Fruit fly (Drosophila melanogaster) whole organism, prepupa: Measurements from ENCODE around the gene rk.

Source experiments
- CG10631 ChIP-seq: fragments of 200-800 bp; sonication (Bioruptor generic); optimal IDR thresholded peaks from 2 replicates; lab custom pipeline; 2016; ENCODE audit warnings: missing biosample characterization, missing genetic modification characterization
- CG10669 ChIP-seq: fragments of 200-800 bp; sonication (Bioruptor generic); optimal IDR thresholded peaks from 3 replicates; lab custom pipeline; 2018; ENCODE audit warnings: missing biosample characterization, mild to moderate bottlenecking, missing genetic modification characterization, moderate library complexity
- CG11294 ChIP-seq: fragments of 200-800 bp; sonication (Bioruptor generic); IDR thresholded peaks from 2 replicates; pipeline ENCODE4 v1.3.6; 2022; ENCODE audit warnings: missing biosample characterization, missing genetic modification characterization
- CG11762 ChIP-seq: fragments of 200-800 bp; sonication (Bioruptor generic); optimal IDR thresholded peaks from 3 replicates; lab custom pipeline; 2016; ENCODE audit warnings: missing biosample characterization, missing genetic modification characterization; ENCODE audit not compliant: insufficient read depth
- CG1621 ChIP-seq: fragments of 200-800 bp; sonication (Bioruptor generic); optimal IDR thresholded peaks from 3 replicates; lab custom pipeline; 2018; ENCODE audit warnings: missing biosample characterization, mild to moderate bottlenecking, missing genetic modification characterization
- CG16779 ChIP-seq: fragments of 200-800 bp; sonication (Bioruptor generic); optimal IDR thresholded peaks from 3 replicates; lab custom pipeline; 2017; ENCODE audit warnings: missing biosample characterization, mild to moderate bottlenecking, missing genetic modification characterization
- CG3032 ChIP-seq: fragments of 200-800 bp; optimal IDR thresholded peaks from 2 replicates; lab custom pipeline; 2019; ENCODE audit warnings: missing biosample characterization, mild to moderate bottlenecking, missing genetic modification characterization, moderate library complexity
- CG31627 ChIP-seq: fragments of 200-800 bp; sonication (Bioruptor generic); optimal IDR thresholded peaks from 3 replicates; lab custom pipeline; 2016; ENCODE audit warnings: missing biosample characterization, missing genetic modification characterization
- CG32006 ChIP-seq: fragments of 200-800 bp; sonication (Bioruptor generic); optimal IDR thresholded peaks from 3 replicates; lab custom pipeline; 2017; ENCODE audit warnings: missing biosample characterization, mild to moderate bottlenecking, missing genetic modification characterization
- CG34406 ChIP-seq: fragments of 200-800 bp; sonication (Bioruptor generic); optimal IDR thresholded peaks from 3 replicates; lab custom pipeline; 2016; ENCODE audit warnings: missing biosample characterization, missing genetic modification characterization
- CG3919 ChIP-seq: fragments of 200-800 bp; sonication (Bioruptor generic); optimal IDR thresholded peaks from 3 replicates; lab custom pipeline; 2016; ENCODE audit warnings: missing biosample characterization, missing genetic modification characterization
- CG4318 ChIP-seq: fragments of 200-800 bp; sonication (Bioruptor generic); optimal IDR thresholded peaks from 3 replicates; lab custom pipeline; 2017; ENCODE audit warnings: missing biosample characterization, mild to moderate bottlenecking, missing genetic modification characterization
- CG6163 ChIP-seq: fragments of 200-800 bp; sonication (Bioruptor generic); IDR thresholded peaks from 3 replicates; pipeline ENCODE4 v1.3.6; 2022; ENCODE audit warnings: missing biosample characterization, missing genetic modification characterization
- CG6276 ChIP-seq: fragments of 200-800 bp; sonication (Bioruptor generic); optimal IDR thresholded peaks from 2 replicates; lab custom pipeline; 2017; ENCODE audit warnings: missing biosample characterization, mild to moderate bottlenecking, missing genetic modification characterization
- CG6792 ChIP-seq: fragments of 200-800 bp; sonication (Bioruptor generic); optimal IDR thresholded peaks from 3 replicates; lab custom pipeline; 2016; ENCODE audit warnings: missing biosample characterization, missing genetic modification characterization
- CG6808 ChIP-seq: fragments of 200-800 bp; sonication (Bioruptor generic); optimal IDR thresholded peaks from 3 replicates; lab custom pipeline; 2017; ENCODE audit warnings: missing biosample characterization, missing genetic modification characterization, mild to moderate bottlenecking, moderate library complexity, missing genetic modification reagents
- CG7368 ChIP-seq: fragments of 200-800 bp; sonication (Bioruptor generic); optimal IDR thresholded peaks from 3 replicates; lab custom pipeline; 2016; ENCODE audit warnings: missing biosample characterization, missing genetic modification characterization
- CG8119 ChIP-seq: fragments of 200-800 bp; sonication (Bioruptor generic); IDR thresholded peaks from 3 replicates; pipeline ENCODE4 v1.3.6; 2022; ENCODE audit warnings: missing biosample characterization, missing genetic modification characterization
- CG8319 ChIP-seq: fragments of 200-800 bp; sonication (Bioruptor generic); optimal IDR thresholded peaks from 3 replicates; lab custom pipeline; 2016; ENCODE audit warnings: missing biosample characterization, missing genetic modification characterization
- CG8632 ChIP-seq: fragments of 200-800 bp; sonication (Bioruptor generic); optimal IDR thresholded peaks from 3 replicates; lab custom pipeline; 2016; ENCODE audit warnings: missing biosample characterization, missing genetic modification characterization
- Eip75B ChIP-seq: fragments of 200-800 bp; sonication (Bioruptor generic); optimal IDR thresholded peaks from 3 replicates; lab custom pipeline; 2016; ENCODE audit warnings: missing biosample characterization, missing genetic modification characterization
- Eip78C ChIP-seq: fragments of 200-800 bp; sonication (Bioruptor generic); peaks from one replicate; lab custom pipeline; 2016; ENCODE audit warnings: missing biosample characterization, missing genetic modification characterization
- Ets96B ChIP-seq: fragments of 200-800 bp; optimal IDR thresholded peaks from 2 replicates; lab custom pipeline; 2019; ENCODE audit warnings: missing biosample characterization, mild to moderate bottlenecking, missing genetic modification characterization, moderate library complexity
- Gug ChIP-seq: fragments of 200-800 bp; sonication (Bioruptor generic); IDR thresholded peaks from 2 replicates; pipeline ENCODE4 v1.3.6; 2022; ENCODE audit warnings: missing biosample characterization, missing genetic modification characterization
- Hr38 ChIP-seq: sonication (Bioruptor generic); optimal IDR thresholded peaks from 2 replicates; lab custom pipeline; 2016; ENCODE audit warnings: missing biosample characterization, missing genetic modification characterization
- Lpt ChIP-seq: fragments of 200-800 bp; sonication (Bioruptor generic); optimal IDR thresholded peaks from 3 replicates; lab custom pipeline; 2016; ENCODE audit warnings: missing biosample characterization, missing genetic modification characterization
- Met ChIP-seq: fragments of 200-800 bp; sonication (Bioruptor generic); optimal IDR thresholded peaks from 3 replicates; lab custom pipeline; 2016; ENCODE audit warnings: missing biosample characterization, missing genetic modification characterization
- OdsH ChIP-seq: fragments of 200-800 bp; sonication (Bioruptor generic); optimal IDR thresholded peaks from 3 replicates; lab custom pipeline; 2016; ENCODE audit warnings: missing biosample characterization, missing genetic modification characterization
- Sox14 ChIP-seq: fragments of 200-800 bp; sonication (Bioruptor generic); optimal IDR thresholded peaks from 3 replicates; lab custom pipeline; 2016; ENCODE audit warnings: missing biosample characterization, missing genetic modification characterization
- Sox15 ChIP-seq: fragments of 200-800 bp; sonication (Bioruptor generic); optimal IDR thresholded peaks from 3 replicates; lab custom pipeline; 2016; ENCODE audit warnings: missing biosample characterization, missing genetic modification characterization
- achi ChIP-seq: fragments of 200-800 bp; sonication (Bioruptor generic); optimal IDR thresholded peaks from 3 replicates; lab custom pipeline; 2016; ENCODE audit warnings: missing biosample characterization, missing genetic modification characterization
- acj6 ChIP-seq: fragments of 200-800 bp; sonication (Bioruptor generic); optimal IDR thresholded peaks from 3 replicates; lab custom pipeline; 2016; ENCODE audit warnings: missing biosample characterization, missing genetic modification characterization
- dac ChIP-seq: fragments of 200-800 bp; sonication (Bioruptor generic); optimal IDR thresholded peaks from 2 replicates; lab custom pipeline; 2017; ENCODE audit warnings: missing biosample characterization, mild to moderate bottlenecking, missing genetic modification characterization
- dsx ChIP-seq: fragments of 200-800 bp; optimal IDR thresholded peaks from 3 replicates; lab custom pipeline; 2019; ENCODE audit warnings: missing biosample characterization, mild to moderate bottlenecking, missing genetic modification characterization, moderate library complexity; ENCODE audit not compliant: poor library complexity, severe bottlenecking
- eg ChIP-seq: fragments of 200-800 bp; sonication (Bioruptor generic); IDR thresholded peaks from 3 replicates; pipeline ENCODE4 v1.3.6; 2022; ENCODE audit warnings: missing biosample characterization, missing genetic modification characterization
- fd59A ChIP-seq: fragments of 200-800 bp; sonication (Bioruptor generic); optimal IDR thresholded peaks from 2 replicates; lab custom pipeline; 2017; ENCODE audit warnings: missing biosample characterization, mild to moderate bottlenecking, missing genetic modification characterization, missing genetic modification reagents
- fkh ChIP-seq: fragments of 200-800 bp; sonication (Bioruptor generic); optimal IDR thresholded peaks from 3 replicates; lab custom pipeline; 2017; ENCODE audit warnings: missing biosample characterization, mild to moderate bottlenecking, missing genetic modification characterization, moderate library complexity
- lz ChIP-seq: fragments of 200-800 bp; sonication (Bioruptor generic); optimal IDR thresholded peaks from 3 replicates; lab custom pipeline; 2016; ENCODE audit warnings: missing biosample characterization, missing genetic modification characterization
- net ChIP-seq: fragments of 200-800 bp; sonication (Bioruptor generic); optimal IDR thresholded peaks from 3 replicates; lab custom pipeline; 2016; ENCODE audit warnings: missing biosample characterization, missing genetic modification characterization
- pdm3 ChIP-seq: fragments of 200-800 bp; sonication (Bioruptor generic); optimal IDR thresholded peaks from 3 replicates; lab custom pipeline; 2016; ENCODE audit warnings: missing biosample characterization, missing genetic modification characterization
- salr ChIP-seq, 2 experiments: fragments of 200-800 bp; sonication (Bioruptor generic); optimal IDR thresholded peaks; 3 replicates each; lab custom pipeline; 2016 to 2018; ENCODE audit warnings: missing biosample characterization in 2 of 2, missing genetic modification characterization in 2 of 2, mild to moderate bottlenecking in 1 of 2
- spab ChIP-seq: fragments of 200-800 bp; sonication (Bioruptor generic); optimal IDR thresholded peaks from 2 replicates; lab custom pipeline; 2017; ENCODE audit warnings: missing biosample characterization, mild to moderate bottlenecking, missing genetic modification characterization, missing genetic modification reagents
- ss ChIP-seq, 2 experiments: fragments of 200-800 bp; sonication (Bioruptor generic); optimal IDR thresholded peaks; 2 replicates in 1 of 2; 3 replicates in 1 of 2; lab custom pipeline; 2017 to 2018; ENCODE audit warnings: mild to moderate bottlenecking in 2 of 2, missing biosample characterization in 2 of 2, missing genetic modification characterization in 2 of 2, moderate library complexity in 1 of 2
- svp ChIP-seq: fragments of 200-800 bp; sonication (Bioruptor generic); peaks from one replicate; lab custom pipeline; 2016; ENCODE audit warnings: missing biosample characterization, missing genetic modification characterization
- topi ChIP-seq: fragments of 200-800 bp; sonication (Bioruptor generic); optimal IDR thresholded peaks from 3 replicates; lab custom pipeline; 2016; ENCODE audit warnings: missing biosample characterization, missing genetic modification characterization

rk gene

DNA sequence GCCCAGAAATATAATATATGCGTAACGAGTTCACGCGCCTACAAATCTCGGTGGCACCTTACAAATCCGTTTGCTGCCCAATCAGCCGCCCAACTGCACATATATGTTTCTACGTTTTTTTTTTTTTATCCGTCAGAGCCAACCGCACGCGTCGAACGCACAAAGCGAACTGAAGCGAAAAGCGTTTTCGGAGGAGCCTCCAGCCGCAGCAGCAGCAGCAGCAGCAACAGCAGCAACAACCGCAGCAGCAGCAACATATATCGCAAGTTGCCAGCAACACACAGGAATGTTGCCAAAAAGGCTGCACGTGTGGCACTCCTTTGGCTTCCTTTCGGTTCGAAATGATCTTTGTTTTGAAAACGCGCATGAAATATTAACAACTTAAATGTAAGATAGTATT lies at the start of gene rk:
Gene rk, minus strand, starts transcription at position 171 of the 400 bp plus-strand sequence.
- TF ChIP-seq CG6163 (GFP tag; lab: Robert Waterston, UW) = 0 out of 3 replicates have a peak, but pooled peaks have one; percentile 33
- peak; percentile 38 for TF ChIP-seq CG3919 (GFP tag; lab: Kevin White, UChicago)
- peak; percentile 7 for TF ChIP-seq dsx
- no peak for TF ChIP-seq Ets96B
- TF ChIP-seq CG8119 (GFP tag; lab: Robert Waterston, UW) = no peak
- peak; percentile 22 for TF ChIP-seq svp (GFP tag; lab: Kevin White, UChicago)
- TF ChIP-seq Met (GFP tag; lab: Kevin White, UChicago) = peak; percentile 18
- TF ChIP-seq Sox15 = no peak
- peak; percentile 56 for TF ChIP-seq Eip78C (GFP tag; lab: Kevin White, UChicago)

DNA sequence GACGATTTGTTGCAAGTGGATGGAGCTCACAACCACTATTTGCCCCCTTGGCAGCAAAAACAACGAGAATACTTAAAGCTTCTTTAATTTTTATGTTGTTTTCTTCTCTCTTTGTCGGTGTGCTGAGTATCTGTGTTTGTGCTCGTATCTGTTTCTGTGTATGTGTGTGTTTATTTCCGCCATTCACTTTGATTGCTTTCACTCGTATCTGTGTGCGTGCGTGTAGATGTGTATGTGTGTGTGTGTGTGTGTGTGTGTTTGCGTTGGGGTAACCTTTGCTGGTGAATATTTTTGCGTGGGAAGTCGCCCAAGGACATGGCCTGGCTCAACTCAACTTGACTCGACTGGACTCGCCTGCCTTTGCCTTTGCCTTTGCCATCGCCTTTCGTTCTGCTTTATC lies 48.9 kb upstream of the rk start:
- TF ChIP-seq CG11294 (GFP tag; lab: Robert Waterston, UW) (no peak), CG16779 (tag; lab: Kevin White, UChicago) (no peak), dac (GFP tag; lab: Kevin White, UChicago) (no peak), CG34406 (GFP tag; lab: Kevin White, UChicago) (no peak), Sox15 (no peak), spab (GFP tag; lab: Kevin White, UChicago) (no peak), Hr38 (GFP tag; lab: Kevin White, UChicago) (no peak)

DNA sequence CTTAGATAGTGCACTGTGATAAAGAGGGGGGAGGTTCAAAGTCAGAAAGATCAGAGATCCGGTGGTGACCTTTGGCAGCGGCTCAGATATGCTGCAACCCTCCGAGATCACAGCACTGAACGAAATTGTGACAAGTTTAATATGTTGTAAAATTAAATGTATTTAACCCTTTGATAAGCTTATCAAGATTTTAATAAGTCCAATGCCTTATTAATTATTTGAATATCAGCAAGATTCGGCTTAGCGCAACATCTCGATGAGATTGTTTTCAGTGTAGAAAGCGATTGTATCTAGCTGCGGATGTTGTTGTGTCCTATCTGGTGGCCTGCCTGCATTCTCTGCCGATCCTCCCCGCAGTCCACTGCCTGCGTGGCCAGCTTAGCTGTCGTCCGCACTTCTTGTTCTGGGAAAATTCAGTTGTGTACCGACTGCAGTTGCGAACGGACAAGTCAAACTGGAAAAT lies 46.2 kb upstream of the rk start, which contains the start of gene NimC4:
Gene NimC4, plus strand, starts transcription at position 413 of the 463 bp plus-strand sequence.
- TF ChIP-seq salr (GFP tag; optimal IDR thresholded peaks at IDR 0.05; lab: Kevin White, UChicago) = peak; percentile 30 to 39
- TF ChIP-seq topi (GFP tag; lab: Kevin White, UChicago) = no peak
- TF ChIP-seq fd59A (GFP tag; lab: Kevin White, UChicago) = peak; percentile 27
- TF ChIP-seq CG8119 (GFP tag; lab: Robert Waterston, UW) = peak; percentile 73
- TF ChIP-seq svp (GFP tag; lab: Kevin White, UChicago) = no peak
- TF ChIP-seq achi (GFP tag; lab: Kevin White, UChicago) = peak; percentile 37
- peak; percentile 51 for TF ChIP-seq OdsH (GFP tag; lab: Kevin White, UChicago)
- TF ChIP-seq CG8632 (GFP tag; lab: Kevin White, UChicago) = peak; percentile 17
- no peak for TF ChIP-seq CG3032 (tag; lab: Kevin White, UChicago)
- TF ChIP-seq acj6 (GFP tag; lab: Kevin White, UChicago) = peak; percentile 42
- peak; percentile 47 for TF ChIP-seq CG16779 (tag; lab: Kevin White, UChicago)
- TF ChIP-seq CG8319 (GFP tag; lab: Kevin White, UChicago) = no peak
- TF ChIP-seq CG6808 (GFP tag; lab: Kevin White, UChicago) = peak; percentile 53
- peak; percentile 42; the same call in 1 of the 2 replicates for TF ChIP-seq CG11294 (GFP tag; lab: Robert Waterston, UW)
- TF ChIP-seq Sox14 (GFP tag; lab: Kevin White, UChicago) = peak; percentile 41
- peak; percentile 43 for TF ChIP-seq CG4318
- TF ChIP-seq pdm3 (GFP tag; lab: Kevin White, UChicago) = peak; percentile 51
- peak; percentile 33 for TF ChIP-seq spab (GFP tag; lab: Kevin White, UChicago)
- TF ChIP-seq CG34406 (GFP tag; lab: Kevin White, UChicago) = peak; percentile 19
- TF ChIP-seq net = peak; percentile 58
- TF ChIP-seq ss (GFP tag; optimal IDR thresholded peaks at IDR 0.05; lab: Kevin White, UChicago) = peak; percentile 10 to 55
- TF ChIP-seq Gug = peak; percentile 78
- TF ChIP-seq Hr38 (GFP tag; lab: Kevin White, UChicago) = no peak
- TF ChIP-seq Eip78C (GFP tag; lab: Kevin White, UChicago) = peak; percentile 82
- TF ChIP-seq CG11762 = peak; percentile 42
- peak; percentile 81 for TF ChIP-seq CG32006
- TF ChIP-seq CG1621 = peak; percentile 41
- TF ChIP-seq Ets96B = peak; percentile 57
- TF ChIP-seq CG10631 (GFP tag; lab: Kevin White, UChicago) = peak; percentile 52
- TF ChIP-seq dac (GFP tag; lab: Kevin White, UChicago) = peak; percentile 11
- no peak for TF ChIP-seq lz (GFP tag; lab: Kevin White, UChicago)
- no peak for TF ChIP-seq Sox15
- TF ChIP-seq dsx = peak; percentile 31
- TF ChIP-seq CG3919 (GFP tag; lab: Kevin White, UChicago) = peak; percentile 58
- peak; percentile 74; the same call in 2 of the 3 replicates for TF ChIP-seq eg (GFP tag; lab: Robert Waterston, UW)
- TF ChIP-seq Eip75B = peak; percentile 55
- TF ChIP-seq fkh (GFP tag; lab: Kevin White, UChicago) = no peak
- TF ChIP-seq CG6276 (GFP tag; lab: Kevin White, UChicago) = peak; percentile 25
- no peak for TF ChIP-seq CG31627
- TF ChIP-seq CG7368 (GFP tag; lab: Kevin White, UChicago) = peak; percentile 0
- TF ChIP-seq CG10669 (GFP tag; lab: Kevin White, UChicago) = peak; percentile 50
- peak; percentile 40 for TF ChIP-seq CG6792
- TF ChIP-seq Lpt (GFP tag; lab: Kevin White, UChicago) = peak; percentile 53
- TF ChIP-seq CG6163 (GFP tag; lab: Robert Waterston, UW) = peak; percentile 72
